Worm (Caenorhabditis elegans) whole organism, L4/young adult: ENCODE measurements around the gene cut-5.

Source experiments
- W03F9.2 ChIP-seq: fragments of 150-350 bp; optimal IDR thresholded peaks from 2 replicates; lab custom pipeline; 2014; ENCODE audit warnings: missing biosample characterization, missing genetic modification characterization
- dao-5 ChIP-seq: sonication (generic microtip); optimal IDR thresholded peaks from 2 replicates; lab custom pipeline; 2016; ENCODE audit warnings: missing genotype, missing genetic modification characterization, moderate library complexity, missing compliant biosample characterization
- him-1 ChIP-seq: sonication (generic microtip); optimal IDR thresholded peaks from 2 replicates; lab custom pipeline; 2016; ENCODE audit warnings: missing genotype, missing genetic modification reagents, missing genetic modification characterization, missing compliant biosample characterization

ce11 chrX:10386001-10386400 is 48.0 kb upstream of the cut-5 start:
- no peak for TF ChIP-seq dao-5 (tag; lab: Kevin White, UChicago)
- TF ChIP-seq W03F9.2 (tag; lab: Kevin White, UChicago), result no peak
- TF ChIP-seq him-1, result no peak
